Fruit fly (Drosophila melanogaster) whole organism, prepupa: ENCODE results near the gene CG6567.

Experiments used
- Blimp-1 ChIP-seq: fragments of 200-800 bp; sonication (Bioruptor generic); optimal IDR thresholded peaks from 3 replicates; lab custom pipeline; 2017; ENCODE audit warnings: missing biosample characterization, missing genetic modification characterization, mild to moderate bottlenecking, moderate library complexity, missing genetic modification reagents
- CG10631 ChIP-seq: fragments of 200-800 bp; sonication (Bioruptor generic); optimal IDR thresholded peaks from 2 replicates; lab custom pipeline; 2016; ENCODE audit warnings: missing biosample characterization, missing genetic modification characterization
- CG11294 ChIP-seq: fragments of 200-800 bp; sonication (Bioruptor generic); IDR thresholded peaks from 2 replicates; pipeline ENCODE4 v1.3.6; 2022; ENCODE audit warnings: missing biosample characterization, missing genetic modification characterization
- CG15336 ChIP-seq: fragments of 200-800 bp; sonication (Bioruptor generic); IDR thresholded peaks from 2 replicates; pipeline ENCODE4 v1.3.6; 2022; ENCODE audit warnings: missing biosample characterization, missing genetic modification characterization
- CG1621 ChIP-seq: fragments of 200-800 bp; sonication (Bioruptor generic); optimal IDR thresholded peaks from 3 replicates; lab custom pipeline; 2018; ENCODE audit warnings: missing biosample characterization, mild to moderate bottlenecking, missing genetic modification characterization
- CG16779 ChIP-seq: fragments of 200-800 bp; sonication (Bioruptor generic); optimal IDR thresholded peaks from 3 replicates; lab custom pipeline; 2017; ENCODE audit warnings: missing biosample characterization, mild to moderate bottlenecking, missing genetic modification characterization
- CG3032 ChIP-seq: fragments of 200-800 bp; optimal IDR thresholded peaks from 2 replicates; lab custom pipeline; 2019; ENCODE audit warnings: missing biosample characterization, mild to moderate bottlenecking, missing genetic modification characterization, moderate library complexity
- CG31627 ChIP-seq: fragments of 200-800 bp; sonication (Bioruptor generic); optimal IDR thresholded peaks from 3 replicates; lab custom pipeline; 2016; ENCODE audit warnings: missing biosample characterization, missing genetic modification characterization
- CG32006 ChIP-seq: fragments of 200-800 bp; sonication (Bioruptor generic); optimal IDR thresholded peaks from 3 replicates; lab custom pipeline; 2017; ENCODE audit warnings: missing biosample characterization, mild to moderate bottlenecking, missing genetic modification characterization
- CG34406 ChIP-seq: fragments of 200-800 bp; sonication (Bioruptor generic); optimal IDR thresholded peaks from 3 replicates; lab custom pipeline; 2016; ENCODE audit warnings: missing biosample characterization, missing genetic modification characterization
- CG3919 ChIP-seq: fragments of 200-800 bp; sonication (Bioruptor generic); optimal IDR thresholded peaks from 3 replicates; lab custom pipeline; 2016; ENCODE audit warnings: missing biosample characterization, missing genetic modification characterization
- CG4318 ChIP-seq: fragments of 200-800 bp; sonication (Bioruptor generic); optimal IDR thresholded peaks from 3 replicates; lab custom pipeline; 2017; ENCODE audit warnings: missing biosample characterization, mild to moderate bottlenecking, missing genetic modification characterization
- CG6163 ChIP-seq: fragments of 200-800 bp; sonication (Bioruptor generic); IDR thresholded peaks from 3 replicates; pipeline ENCODE4 v1.3.6; 2022; ENCODE audit warnings: missing biosample characterization, missing genetic modification characterization
- CG6276 ChIP-seq: fragments of 200-800 bp; sonication (Bioruptor generic); optimal IDR thresholded peaks from 2 replicates; lab custom pipeline; 2017; ENCODE audit warnings: missing biosample characterization, mild to moderate bottlenecking, missing genetic modification characterization
- CG6792 ChIP-seq: fragments of 200-800 bp; sonication (Bioruptor generic); optimal IDR thresholded peaks from 3 replicates; lab custom pipeline; 2016; ENCODE audit warnings: missing biosample characterization, missing genetic modification characterization
- CG6808 ChIP-seq: fragments of 200-800 bp; sonication (Bioruptor generic); optimal IDR thresholded peaks from 3 replicates; lab custom pipeline; 2017; ENCODE audit warnings: missing biosample characterization, missing genetic modification characterization, mild to moderate bottlenecking, moderate library complexity, missing genetic modification reagents
- CG7368 ChIP-seq: fragments of 200-800 bp; sonication (Bioruptor generic); optimal IDR thresholded peaks from 3 replicates; lab custom pipeline; 2016; ENCODE audit warnings: missing biosample characterization, missing genetic modification characterization
- CG8119 ChIP-seq: fragments of 200-800 bp; sonication (Bioruptor generic); IDR thresholded peaks from 3 replicates; pipeline ENCODE4 v1.3.6; 2022; ENCODE audit warnings: missing biosample characterization, missing genetic modification characterization
- CG8319 ChIP-seq: fragments of 200-800 bp; sonication (Bioruptor generic); optimal IDR thresholded peaks from 3 replicates; lab custom pipeline; 2016; ENCODE audit warnings: missing biosample characterization, missing genetic modification characterization
- CG8632 ChIP-seq: fragments of 200-800 bp; sonication (Bioruptor generic); optimal IDR thresholded peaks from 3 replicates; lab custom pipeline; 2016; ENCODE audit warnings: missing biosample characterization, missing genetic modification characterization
- Eip75B ChIP-seq: fragments of 200-800 bp; sonication (Bioruptor generic); optimal IDR thresholded peaks from 3 replicates; lab custom pipeline; 2016; ENCODE audit warnings: missing biosample characterization, missing genetic modification characterization
- Eip78C ChIP-seq: fragments of 200-800 bp; sonication (Bioruptor generic); peaks from one replicate; lab custom pipeline; 2016; ENCODE audit warnings: missing biosample characterization, missing genetic modification characterization
- Eip93F ChIP-seq: fragments of 200-800 bp; sonication (Bioruptor generic); optimal IDR thresholded peaks from 2 replicates; lab custom pipeline; 2016; ENCODE audit warnings: missing biosample characterization, mild to moderate bottlenecking, missing genetic modification characterization
- Ets21C ChIP-seq: fragments of 200-800 bp; sonication (Bioruptor generic); optimal IDR thresholded peaks from 3 replicates; lab custom pipeline; 2016; ENCODE audit warnings: missing biosample characterization, missing genetic modification characterization
- Ets96B ChIP-seq: fragments of 200-800 bp; optimal IDR thresholded peaks from 2 replicates; lab custom pipeline; 2019; ENCODE audit warnings: missing biosample characterization, mild to moderate bottlenecking, missing genetic modification characterization, moderate library complexity
- Gug ChIP-seq: fragments of 200-800 bp; sonication (Bioruptor generic); IDR thresholded peaks from 2 replicates; pipeline ENCODE4 v1.3.6; 2022; ENCODE audit warnings: missing biosample characterization, missing genetic modification characterization
- Hr39 ChIP-seq: fragments of 200-800 bp; sonication (Bioruptor generic); optimal IDR thresholded peaks from 2 replicates; lab custom pipeline; 2016; ENCODE audit warnings: missing biosample characterization, missing genetic modification characterization
- Lpt ChIP-seq: fragments of 200-800 bp; sonication (Bioruptor generic); optimal IDR thresholded peaks from 3 replicates; lab custom pipeline; 2016; ENCODE audit warnings: missing biosample characterization, missing genetic modification characterization
- Met ChIP-seq: fragments of 200-800 bp; sonication (Bioruptor generic); optimal IDR thresholded peaks from 3 replicates; lab custom pipeline; 2016; ENCODE audit warnings: missing biosample characterization, missing genetic modification characterization
- OdsH ChIP-seq: fragments of 200-800 bp; sonication (Bioruptor generic); optimal IDR thresholded peaks from 3 replicates; lab custom pipeline; 2016; ENCODE audit warnings: missing biosample characterization, missing genetic modification characterization
- Smox ChIP-seq: fragments of 200-800 bp; sonication (Bioruptor generic); optimal IDR thresholded peaks from 3 replicates; lab custom pipeline; 2016; ENCODE audit warnings: missing biosample characterization, missing genetic modification characterization
- Sox102F ChIP-seq: fragments of 200-800 bp; sonication (Bioruptor generic); optimal IDR thresholded peaks from 2 replicates; lab custom pipeline; 2016; ENCODE audit warnings: missing biosample characterization, mild to moderate bottlenecking, missing genetic modification characterization
- Sox14 ChIP-seq: fragments of 200-800 bp; sonication (Bioruptor generic); optimal IDR thresholded peaks from 3 replicates; lab custom pipeline; 2016; ENCODE audit warnings: missing biosample characterization, missing genetic modification characterization
- Sox15 ChIP-seq: fragments of 200-800 bp; sonication (Bioruptor generic); optimal IDR thresholded peaks from 3 replicates; lab custom pipeline; 2016; ENCODE audit warnings: missing biosample characterization, missing genetic modification characterization
- achi ChIP-seq: fragments of 200-800 bp; sonication (Bioruptor generic); optimal IDR thresholded peaks from 3 replicates; lab custom pipeline; 2016; ENCODE audit warnings: missing biosample characterization, missing genetic modification characterization
- acj6 ChIP-seq: fragments of 200-800 bp; sonication (Bioruptor generic); optimal IDR thresholded peaks from 3 replicates; lab custom pipeline; 2016; ENCODE audit warnings: missing biosample characterization, missing genetic modification characterization
- dac ChIP-seq: fragments of 200-800 bp; sonication (Bioruptor generic); optimal IDR thresholded peaks from 2 replicates; lab custom pipeline; 2017; ENCODE audit warnings: missing biosample characterization, mild to moderate bottlenecking, missing genetic modification characterization
- dsx ChIP-seq: fragments of 200-800 bp; optimal IDR thresholded peaks from 3 replicates; lab custom pipeline; 2019; ENCODE audit warnings: missing biosample characterization, mild to moderate bottlenecking, missing genetic modification characterization, moderate library complexity; ENCODE audit not compliant: poor library complexity, severe bottlenecking
- eg ChIP-seq: fragments of 200-800 bp; sonication (Bioruptor generic); IDR thresholded peaks from 3 replicates; pipeline ENCODE4 v1.3.6; 2022; ENCODE audit warnings: missing biosample characterization, missing genetic modification characterization
- esn ChIP-seq: fragments of 200-800 bp; sonication (Bioruptor generic); optimal IDR thresholded peaks from 2 replicates; lab custom pipeline; 2016; ENCODE audit warnings: missing biosample characterization, mild to moderate bottlenecking, missing genetic modification characterization, moderate library complexity
- fd59A ChIP-seq: fragments of 200-800 bp; sonication (Bioruptor generic); optimal IDR thresholded peaks from 2 replicates; lab custom pipeline; 2017; ENCODE audit warnings: missing biosample characterization, mild to moderate bottlenecking, missing genetic modification characterization, missing genetic modification reagents
- fd85E ChIP-seq: fragments of 200-800 bp; sonication (Bioruptor generic); optimal IDR thresholded peaks from 3 replicates; lab custom pipeline; 2016; ENCODE audit warnings: missing biosample characterization, missing genetic modification characterization
- fkh ChIP-seq: fragments of 200-800 bp; sonication (Bioruptor generic); optimal IDR thresholded peaks from 3 replicates; lab custom pipeline; 2017; ENCODE audit warnings: missing biosample characterization, mild to moderate bottlenecking, missing genetic modification characterization, moderate library complexity
- lz ChIP-seq: fragments of 200-800 bp; sonication (Bioruptor generic); optimal IDR thresholded peaks from 3 replicates; lab custom pipeline; 2016; ENCODE audit warnings: missing biosample characterization, missing genetic modification characterization
- net ChIP-seq: fragments of 200-800 bp; sonication (Bioruptor generic); optimal IDR thresholded peaks from 3 replicates; lab custom pipeline; 2016; ENCODE audit warnings: missing biosample characterization, missing genetic modification characterization
- pdm3 ChIP-seq: fragments of 200-800 bp; sonication (Bioruptor generic); optimal IDR thresholded peaks from 3 replicates; lab custom pipeline; 2016; ENCODE audit warnings: missing biosample characterization, missing genetic modification characterization
- salr ChIP-seq, 2 experiments: fragments of 200-800 bp; sonication (Bioruptor generic); optimal IDR thresholded peaks; 3 replicates each; lab custom pipeline; 2016 to 2018; ENCODE audit warnings: missing biosample characterization in 2 of 2, missing genetic modification characterization in 2 of 2, mild to moderate bottlenecking in 1 of 2
- spab ChIP-seq: fragments of 200-800 bp; sonication (Bioruptor generic); optimal IDR thresholded peaks from 2 replicates; lab custom pipeline; 2017; ENCODE audit warnings: missing biosample characterization, mild to moderate bottlenecking, missing genetic modification characterization, missing genetic modification reagents
- ss ChIP-seq, 2 experiments: fragments of 200-800 bp; sonication (Bioruptor generic); optimal IDR thresholded peaks; 2 replicates in 1 of 2; 3 replicates in 1 of 2; lab custom pipeline; 2017 to 2018; ENCODE audit warnings: mild to moderate bottlenecking in 2 of 2, missing biosample characterization in 2 of 2, missing genetic modification characterization in 2 of 2, moderate library complexity in 1 of 2
- svp ChIP-seq: fragments of 200-800 bp; sonication (Bioruptor generic); peaks from one replicate; lab custom pipeline; 2016; ENCODE audit warnings: missing biosample characterization, missing genetic modification characterization
- topi ChIP-seq: fragments of 200-800 bp; sonication (Bioruptor generic); optimal IDR thresholded peaks from 3 replicates; lab custom pipeline; 2016; ENCODE audit warnings: missing biosample characterization, missing genetic modification characterization
- vri ChIP-seq: fragments of 200-800 bp; sonication (Bioruptor generic); optimal IDR thresholded peaks from 3 replicates; lab custom pipeline; 2016; ENCODE audit warnings: missing biosample characterization, mild to moderate bottlenecking, missing genetic modification characterization

The CG6567 gene

dm6 chr3R:10834893-10835292, 19.4 kb downstream of the CG6567 start:
- peak; percentile 94 for TF ChIP-seq CG7368 (GFP tag; lab: Kevin White, UChicago)
- TF ChIP-seq dac (GFP tag; lab: Kevin White, UChicago) = peak; percentile 92
- peak; percentile 93 for TF ChIP-seq pdm3 (GFP tag; lab: Kevin White, UChicago)
- TF ChIP-seq CG6276 (GFP tag; lab: Kevin White, UChicago) = peak; percentile 95
- TF ChIP-seq CG10631 = peak; percentile 95
- TF ChIP-seq CG8119 (GFP tag; lab: Robert Waterston, UW) = peak; percentile 97
- peak; percentile 97 for TF ChIP-seq Lpt
- peak; percentile 94 for TF ChIP-seq CG16779
- TF ChIP-seq Sox15 (GFP tag; lab: Kevin White, UChicago) = peak; percentile 90
- TF ChIP-seq CG8632 = peak; percentile 95
- no peak for TF ChIP-seq fkh (GFP tag; lab: Kevin White, UChicago)
- TF ChIP-seq lz (GFP tag; lab: Kevin White, UChicago) = peak; percentile 95
- peak; percentile 88 for TF ChIP-seq Blimp-1 (GFP tag; lab: Kevin White, UChicago)
- TF ChIP-seq spab = peak; percentile 95
- TF ChIP-seq OdsH (GFP tag; lab: Kevin White, UChicago) = peak; percentile 97
- peak; percentile 93 for TF ChIP-seq fd59A (GFP tag; lab: Kevin White, UChicago)
- peak; percentile 89 for TF ChIP-seq CG11294 (GFP tag; lab: Robert Waterston, UW)
- TF ChIP-seq CG3919 (GFP tag; lab: Kevin White, UChicago) = peak; percentile 98
- TF ChIP-seq eg (GFP tag; lab: Robert Waterston, UW) = peak; percentile 97
- TF ChIP-seq fd85E (GFP tag; lab: Kevin White, UChicago) = peak; percentile 89
- peak; percentile 92 for TF ChIP-seq Smox (GFP tag; lab: Kevin White, UChicago)
- peak; percentile 97 for TF ChIP-seq CG15336 (GFP tag; lab: Robert Waterston, UW)
- TF ChIP-seq CG32006 (GFP tag; lab: Kevin White, UChicago) = peak; percentile 96
- peak; percentile 99 for TF ChIP-seq svp (GFP tag; lab: Kevin White, UChicago)
- TF ChIP-seq topi (GFP tag; lab: Kevin White, UChicago) = peak; percentile 96
- peak; percentile 95 for TF ChIP-seq net (GFP tag; lab: Kevin White, UChicago)
- TF ChIP-seq CG31627 = peak; percentile 86
- TF ChIP-seq CG6808 (GFP tag; lab: Kevin White, UChicago) = peak; percentile 96
- TF ChIP-seq Sox14 (GFP tag; lab: Kevin White, UChicago) = peak; percentile 90
- peak; percentile 97 for TF ChIP-seq CG6792 (GFP tag; lab: Kevin White, UChicago)
- TF ChIP-seq salr (GFP tag; optimal IDR thresholded peaks at IDR 0.05; lab: Kevin White, UChicago) = peak; percentile 88 to 93
- peak; percentile 99 for TF ChIP-seq Eip78C (GFP tag; lab: Kevin White, UChicago)
- peak; percentile 94 for TF ChIP-seq vri
- peak; percentile 94 for TF ChIP-seq CG1621 (tag; lab: Kevin White, UChicago)
- TF ChIP-seq ss (GFP tag; optimal IDR thresholded peaks at IDR 0.05; lab: Kevin White, UChicago) = peak; percentile 95 to 98
- peak; percentile 96 for TF ChIP-seq achi
- TF ChIP-seq Ets21C (GFP tag; lab: Kevin White, UChicago) = peak; percentile 86
- peak; percentile 93 for TF ChIP-seq dsx (GFP tag; lab: Kevin White, UChicago)
- peak; percentile 86 for TF ChIP-seq Hr39 (GFP tag; lab: Kevin White, UChicago)
- TF ChIP-seq Sox102F (GFP tag; lab: Kevin White, UChicago) = peak; percentile 95
- TF ChIP-seq Eip75B (GFP tag; lab: Kevin White, UChicago) = peak; percentile 97
- peak; percentile 93 for TF ChIP-seq CG4318 (GFP tag; lab: Kevin White, UChicago)
- peak; percentile 88 for TF ChIP-seq Gug (GFP tag; lab: Robert Waterston, UW)
- peak; percentile 97 for TF ChIP-seq acj6
- peak; percentile 95 for TF ChIP-seq CG34406 (GFP tag; lab: Kevin White, UChicago)
- TF ChIP-seq Met = peak; percentile 94
- TF ChIP-seq CG6163 = peak; percentile 98
- TF ChIP-seq CG8319 (GFP tag; lab: Kevin White, UChicago) = peak; percentile 92
- peak; percentile 96 for TF ChIP-seq esn (GFP tag; lab: Kevin White, UChicago)
- peak; percentile 95 for TF ChIP-seq Ets96B (tag; lab: Kevin White, UChicago)
- TF ChIP-seq Eip93F (GFP tag; lab: Kevin White, UChicago) = peak; percentile 98
- TF ChIP-seq CG3032 (tag; lab: Kevin White, UChicago) = peak; percentile 94
